Worm (Caenorhabditis elegans) whole organism, early embryonic: ENCODE data around the gene smf-2.

Source experiments
- aly-1 ChIP-seq: sonication (generic microtip); optimal IDR thresholded peaks from 2 replicates; lab custom pipeline; 2016; ENCODE audit warnings: missing genetic modification characterization, missing compliant biosample characterization
- ama-1 ChIP-seq: fragments of 150-350 bp; optimal IDR thresholded peaks from 2 replicates; lab custom pipeline; 2014
- flt-1 ChIP-seq: fragments of 200-800 bp; sonication (Bioruptor generic); IDR thresholded peaks from 2 replicates; pipeline ENCODE4 v1.3.6; 2022; ENCODE audit warnings: missing genetic modification characterization, missing compliant biosample characterization

DNA sequence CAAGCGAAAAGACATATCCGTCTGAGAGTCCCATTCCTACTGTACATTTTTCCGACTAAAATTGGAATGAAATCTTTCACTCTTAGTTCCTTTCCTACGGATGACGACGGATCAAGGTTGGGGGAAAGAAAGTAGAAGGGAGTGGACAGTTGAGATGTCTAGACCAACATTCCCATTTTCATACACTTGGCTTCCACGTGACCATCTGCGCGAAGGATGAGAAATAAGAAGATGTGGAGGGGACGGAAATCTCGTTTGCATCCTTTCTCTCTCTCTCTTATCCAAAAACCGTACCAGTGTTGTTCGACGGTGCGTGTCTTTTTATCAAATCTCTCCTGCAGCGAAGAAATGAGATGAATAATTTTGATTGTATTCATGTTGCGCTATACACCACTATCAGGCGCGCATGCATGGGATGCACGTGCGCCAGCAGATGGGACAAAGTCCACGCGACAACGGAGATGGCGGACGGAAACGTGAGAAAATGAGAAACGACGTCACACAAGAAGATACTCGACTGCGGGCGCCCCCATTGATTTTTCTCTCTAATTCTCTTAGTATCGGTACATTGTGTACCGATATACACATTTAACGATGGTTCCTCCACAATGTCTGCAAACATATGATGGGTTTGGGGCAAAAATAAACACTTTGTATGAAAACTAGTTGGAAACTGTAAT, 19.0 kb upstream of the smf-2 start:
- TF ChIP-seq flt-1 (GFP tag; lab: Robert Waterston, UW) (no peak), aly-1 (tag; lab: Kevin White, UChicago) (no peak), ama-1 (lab: Kevin White, UChicago) (no peak)
